Fruit fly (Drosophila melanogaster): ENCODE results near the gene CG13728.

- TF ChIP-seq CG8478 (optimal IDR thresholded peaks at IDR 0.05) (no peak), CTCF (optimal IDR thresholded peaks at IDR 0.05) (no peak)
Measured at dm6 chr3L:17364023-17364422, 18.5 kb downstream of the CG13728 start.
